Worm (Caenorhabditis elegans) whole organism, L1 larva: ENCODE measurements around the gene C09E8.6.

Experiments used
- ceh-82 ChIP-seq, 3 experiments: fragments of 150-350 bp in 1 of 3; sonication (generic microtip) in 2 of 3; optimal IDR thresholded peaks; 2 replicates each; lab custom pipeline; 2014 to 2017; ENCODE audit warnings: missing biosample characterization in 3 of 3, missing genetic modification characterization in 3 of 3
- dsc-1 ChIP-seq: sonication (generic microtip); optimal IDR thresholded peaks from 2 replicates; lab custom pipeline; 2016; ENCODE audit warnings: mild to moderate bottlenecking, missing genetic modification characterization, missing compliant biosample characterization
- egl-27 ChIP-seq, 2 experiments: fragments of 150-350 bp in 1 of 2; sonication (generic microtip); optimal IDR thresholded peaks; 3 replicates each; lab custom pipeline; 2017 to 2018; ENCODE audit warnings: missing biosample characterization in 2 of 2, missing genetic modification characterization in 2 of 2, missing genetic modification reagents in 2 of 2
- lin-13 ChIP-seq: fragments of 150-350 bp; optimal IDR thresholded peaks from 2 replicates; lab custom pipeline; 2014; ENCODE audit warnings: missing biosample characterization, missing genetic modification reagents, missing genetic modification characterization
- mdl-1 ChIP-seq, 2 experiments: fragments of 150-350 bp; optimal IDR thresholded peaks; 2 replicates each; lab custom pipeline; 2014 to 2017; ENCODE audit warnings: missing biosample characterization in 2 of 2, missing genetic modification characterization in 2 of 2, inconsistent platforms in 1 of 2

DNA sequence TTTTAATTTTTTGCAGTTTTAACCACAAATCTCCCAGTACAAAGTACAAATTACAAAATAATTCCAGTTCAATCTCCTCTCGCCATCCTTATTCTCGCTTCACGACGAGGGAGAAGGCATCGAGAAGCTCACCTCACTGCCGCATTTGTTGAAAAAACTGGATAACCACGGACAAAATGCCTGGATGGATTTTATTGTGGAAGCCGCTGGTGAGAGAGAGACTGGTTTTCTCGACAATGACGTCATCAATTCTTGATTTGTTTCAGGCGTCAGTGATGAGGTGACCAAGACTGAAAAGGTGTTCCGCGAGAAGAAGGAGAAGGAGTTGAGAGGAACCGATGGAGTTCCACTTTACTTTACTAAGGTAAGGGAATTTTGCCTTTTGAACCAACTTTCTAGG lies 6.8 kb upstream of the C09E8.6 start:
- no peak for TF ChIP-seq ceh-82 (tag; optimal IDR thresholded peaks at IDR 0.05; lab: Kevin White, UChicago)
- TF ChIP-seq mdl-1 (tag; optimal IDR thresholded peaks at IDR 0.05; lab: Kevin White, UChicago): no peak
- TF ChIP-seq egl-27 (tag; optimal IDR thresholded peaks at IDR 0.05; lab: Kevin White, UChicago): no peak
- no peak for TF ChIP-seq lin-13
- no peak for TF ChIP-seq dsc-1 (tag; lab: Kevin White, UChicago)
